Fruit fly (Drosophila melanogaster) whole organism, pupa: ENCODE measurements around the gene Alg11.

Source experiments
- CG10348 ChIP-seq: fragments of 200-800 bp; sonication (Bioruptor generic); IDR thresholded peaks from 2 replicates; pipeline ENCODE4 v1.3.6; 2022; ENCODE audit warnings: missing biosample characterization, missing genetic modification characterization
- CG12605 ChIP-seq: fragments of 200-800 bp; sonication (Bioruptor generic); IDR thresholded peaks from 2 replicates; pipeline ENCODE4 v1.3.6; 2022; ENCODE audit warnings: missing biosample characterization, missing genetic modification characterization
- CG13204 ChIP-seq: fragments of 200-800 bp; sonication (Bioruptor generic); optimal IDR thresholded peaks from 2 replicates; lab custom pipeline; 2018; ENCODE audit warnings: missing biosample characterization, mild to moderate bottlenecking, missing genetic modification characterization, moderate library complexity
- CG14655 ChIP-seq: fragments of 200-800 bp; sonication (Bioruptor generic); optimal IDR thresholded peaks from 3 replicates; lab custom pipeline; 2017; ENCODE audit warnings: mild to moderate bottlenecking, missing biosample characterization, missing genetic modification reagents, missing genetic modification characterization
- CG15710 ChIP-seq: fragments of 200-800 bp; sonication (Bioruptor generic); optimal IDR thresholded peaks from 2 replicates; lab custom pipeline; 2018; ENCODE audit warnings: missing biosample characterization, mild to moderate bottlenecking, missing genetic modification characterization, moderate library complexity
- CG17806 ChIP-seq: fragments of 200-800 bp; sonication (Bioruptor generic); optimal IDR thresholded peaks from 2 replicates; lab custom pipeline; 2018; ENCODE audit warnings: missing biosample characterization, mild to moderate bottlenecking, missing genetic modification characterization, moderate library complexity
- CG32121 ChIP-seq: fragments of 200-800 bp; sonication (Bioruptor generic); IDR thresholded peaks from 2 replicates; pipeline ENCODE4 v1.3.6; 2022; ENCODE audit warnings: missing biosample characterization, missing genetic modification characterization
- CG34367 ChIP-seq: fragments of 200-800 bp; sonication (Bioruptor generic); optimal IDR thresholded peaks from 2 replicates; lab custom pipeline; 2018; ENCODE audit warnings: missing biosample characterization, mild to moderate bottlenecking, missing genetic modification characterization
- CG4496 ChIP-seq: fragments of 200-800 bp; sonication (Bioruptor generic); IDR thresholded peaks from 3 replicates; pipeline ENCODE4 v1.3.6; 2022; ENCODE audit warnings: missing biosample characterization, missing genetic modification characterization
- CG8159 ChIP-seq: fragments of 200-800 bp; sonication (Bioruptor generic); optimal IDR thresholded peaks from 3 replicates; lab custom pipeline; 2018; ENCODE audit warnings: missing biosample characterization, mild to moderate bottlenecking, missing genetic modification characterization, moderate library complexity
- CG8301 ChIP-seq: fragments of 200-800 bp; sonication (Bioruptor generic); optimal IDR thresholded peaks from 2 replicates; lab custom pipeline; 2018; ENCODE audit warnings: missing biosample characterization, mild to moderate bottlenecking, missing genetic modification characterization
- CG9948 ChIP-seq: fragments of 200-800 bp; sonication (Bioruptor generic); optimal IDR thresholded peaks from 2 replicates; lab custom pipeline; 2018; ENCODE audit warnings: missing biosample characterization, mild to moderate bottlenecking, missing genetic modification characterization, moderate library complexity
- D1 ChIP-seq: fragments of 200-800 bp; sonication (Bioruptor generic); optimal IDR thresholded peaks from 2 replicates; lab custom pipeline; 2018; ENCODE audit warnings: missing biosample characterization, mild to moderate bottlenecking, missing genetic modification characterization, moderate library complexity
- EcR ChIP-seq: fragments of 200-800 bp; sonication (Bioruptor generic); optimal IDR thresholded peaks from 3 replicates; lab custom pipeline; 2019; ENCODE audit warnings: missing biosample characterization, missing genetic modification characterization, mild to moderate bottlenecking, moderate library complexity, missing genetic modification reagents
- Ets98B ChIP-seq: fragments of 200-800 bp; sonication (Bioruptor generic); IDR thresholded peaks from 2 replicates; pipeline ENCODE4 v1.3.6; 2022; ENCODE audit warnings: missing biosample characterization, missing genetic modification characterization
- Pif1A ChIP-seq: fragments of 200-800 bp; sonication (Bioruptor generic); optimal IDR thresholded peaks from 3 replicates; lab custom pipeline; 2016; ENCODE audit warnings: missing biosample characterization, missing genetic modification characterization
- Pif1B ChIP-seq: fragments of 200-800 bp; sonication (Bioruptor generic); optimal IDR thresholded peaks from 3 replicates; lab custom pipeline; 2016; ENCODE audit warnings: missing biosample characterization, missing genetic modification characterization
- Snoo ChIP-seq: fragments of 200-800 bp; sonication (Bioruptor generic); optimal IDR thresholded peaks from 3 replicates; lab custom pipeline; 2017; ENCODE audit warnings: missing biosample characterization, mild to moderate bottlenecking, missing genetic modification characterization, inconsistent platforms
- fd96Ca ChIP-seq: fragments of 200-800 bp; sonication (Bioruptor generic); IDR thresholded peaks from 3 replicates; pipeline ENCODE4 v1.3.6; 2022; ENCODE audit warnings: missing biosample characterization, missing genetic modification characterization
- gl ChIP-seq: fragments of 200-800 bp; sonication (Bioruptor generic); optimal IDR thresholded peaks from 2 replicates; lab custom pipeline; 2018; ENCODE audit warnings: missing biosample characterization, mild to moderate bottlenecking, missing genetic modification characterization
- rn ChIP-seq: fragments of 200-800 bp; sonication (Bioruptor generic); IDR thresholded peaks from 2 replicates; pipeline ENCODE4 v1.3.6; 2022; ENCODE audit warnings: missing biosample characterization, missing genetic modification characterization

Alg11 gene

dm6 chr3L:21625547-21625946 lies at the start of gene Alg11, which contains the start of gene CG7166:
TSS of gene Alg11 (plus strand) at chr3L:21625806.
TSS of gene CG7166 (minus strand) at chr3L:21625647.
- TF ChIP-seq CG15710 (tag; lab: Kevin White, UChicago) (no peak), fd96Ca (no peak), CG10348 (no peak), CG34367 (tag; lab: Kevin White, UChicago) (no peak), EcR (no peak), CG13204 (no peak), Pif1B (GFP tag; lab: Kevin White, UChicago) (no peak), Ets98B (no peak), CG8159 (tag; lab: Kevin White, UChicago) (no peak), Pif1A (GFP tag; lab: Kevin White, UChicago) (no peak), D1 (tag; lab: Kevin White, UChicago) (no peak), CG14655 (no peak)

DNA sequence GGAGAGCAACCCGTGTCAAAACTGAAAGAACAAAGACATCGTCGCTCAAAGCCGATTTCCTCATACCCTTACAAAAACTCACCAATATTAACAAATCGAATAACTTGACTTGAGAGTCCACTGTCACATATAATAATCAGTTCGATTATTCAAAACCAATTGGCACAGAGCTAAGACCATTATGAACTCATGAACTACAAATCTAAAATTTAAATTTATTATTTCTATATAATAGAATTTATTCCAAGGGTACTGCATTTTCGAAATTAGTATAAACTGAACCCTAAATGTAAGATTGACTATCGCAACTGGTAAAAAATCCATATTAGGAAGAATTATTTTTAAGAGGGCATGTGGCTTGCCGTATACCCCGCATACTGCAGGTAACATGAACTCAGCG lies 43.6 kb upstream of the Alg11 start:
- TF ChIP-seq gl (tag; lab: Kevin White, UChicago) (no peak), CG10348 (no peak), CG34367 (tag; lab: Kevin White, UChicago) (no peak), fd96Ca (no peak), rn (no peak), CG32121 (no peak), Pif1B (GFP tag; lab: Kevin White, UChicago) (peak; percentile 31), CG15710 (tag; lab: Kevin White, UChicago) (peak; percentile 35), CG13204 (no peak), Snoo (tag; lab: Kevin White, UChicago) (peak; percentile 13), CG9948 (tag; lab: Kevin White, UChicago) (peak; percentile 15), CG4496 (GFP tag; lab: Robert Waterston, UW) (no peak), Pif1A (GFP tag; lab: Kevin White, UChicago) (no peak), CG8159 (tag; lab: Kevin White, UChicago) (peak; percentile 50), CG8301 (tag; lab: Kevin White, UChicago) (no peak), EcR (no peak), CG14655 (no peak), D1 (tag; lab: Kevin White, UChicago) (no peak), Ets98B (no peak), CG12605 (GFP tag; lab: Robert Waterston, UW) (no peak), CG17806 (tag; lab: Kevin White, UChicago) (no peak)

dm6 chr3L:21584683-21585082 lies 40.9 kb upstream of the Alg11 start:
- no peak for TF ChIP-seq CG4496 (GFP tag; lab: Robert Waterston, UW)
- TF ChIP-seq CG17806 (tag; lab: Kevin White, UChicago): no peak
- TF ChIP-seq Ets98B: no peak
- TF ChIP-seq CG15710 (tag; lab: Kevin White, UChicago): no peak
- TF ChIP-seq Snoo (tag; lab: Kevin White, UChicago): no peak
- no peak for TF ChIP-seq CG8159 (tag; lab: Kevin White, UChicago)
- peak; percentile 56 for TF ChIP-seq CG13204
- no peak for TF ChIP-seq CG9948 (tag; lab: Kevin White, UChicago)
- TF ChIP-seq CG10348: no peak
- TF ChIP-seq CG12605 (GFP tag; lab: Robert Waterston, UW): 0 out of 2 replicates have a peak, but pooled peaks have one; percentile 24
- no peak for TF ChIP-seq CG14655
- no peak for TF ChIP-seq fd96Ca
- no peak for TF ChIP-seq Pif1B (GFP tag; lab: Kevin White, UChicago)
- no peak for TF ChIP-seq EcR
- no peak for TF ChIP-seq D1 (tag; lab: Kevin White, UChicago)
- TF ChIP-seq CG34367 (tag; lab: Kevin White, UChicago): no peak
- TF ChIP-seq CG32121: no peak

DNA sequence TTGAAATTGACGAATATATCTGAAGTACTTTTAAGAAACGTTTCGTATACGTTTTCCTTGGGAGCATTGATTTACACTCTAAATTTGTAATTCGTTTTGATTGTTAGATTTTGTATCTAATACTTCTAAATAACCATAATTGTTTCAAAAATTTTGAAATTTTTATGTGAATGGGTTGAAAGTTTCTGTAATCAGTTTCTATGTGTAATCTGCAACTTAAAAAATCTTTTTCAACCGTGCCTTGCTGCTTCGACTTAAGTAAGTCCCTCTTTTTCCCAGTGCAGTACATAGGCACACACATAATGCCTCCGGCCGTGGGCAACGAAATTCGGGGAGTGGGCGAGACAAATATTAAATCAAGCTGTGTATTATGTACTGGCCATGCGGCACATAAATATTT lies 40.2 kb upstream of the Alg11 start:
- TF ChIP-seq CG12605 (GFP tag; lab: Robert Waterston, UW) (no peak), CG17806 (tag; lab: Kevin White, UChicago) (no peak), D1 (tag; lab: Kevin White, UChicago) (no peak), Ets98B (no peak), CG14655 (no peak), CG4496 (GFP tag; lab: Robert Waterston, UW) (no peak), Pif1A (GFP tag; lab: Kevin White, UChicago) (no peak), CG10348 (no peak), rn (no peak), Pif1B (GFP tag; lab: Kevin White, UChicago) (no peak), EcR (no peak), CG8301 (tag; lab: Kevin White, UChicago) (no peak)
- TF ChIP-seq, all 21 proteins: peak for 0

- TF ChIP-seq rn (no peak), Ets98B (no peak)
These were observed 39.1 kb upstream of the Alg11 start, which contains the start of gene TfAP-2 for dm6 chr3L:21586528-21586927. TSS of gene TfAP-2 (plus strand) at chr3L:21586828.

DNA sequence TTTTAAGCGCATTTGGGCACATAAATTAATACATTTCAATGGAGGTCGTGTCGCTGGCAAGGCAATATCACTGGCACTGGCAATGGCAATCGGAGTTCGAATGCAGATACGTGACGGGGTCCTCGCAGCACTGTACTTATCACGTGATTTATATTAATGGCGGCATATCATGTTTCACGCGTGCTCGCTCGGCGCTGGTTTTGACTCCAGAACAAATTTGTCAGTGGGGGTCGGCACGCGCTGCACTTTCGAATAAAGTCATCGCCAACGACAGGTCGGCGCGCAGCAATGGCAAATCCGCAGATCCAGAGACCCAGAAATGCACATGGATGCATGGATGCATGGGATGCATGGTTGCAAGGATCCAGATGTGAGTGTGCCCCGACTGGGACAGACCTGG lies 34.4 kb upstream of the Alg11 start:
- no peak for TF ChIP-seq CG12605 (GFP tag; lab: Robert Waterston, UW)
- TF ChIP-seq, all 21 proteins: peak for 0

dm6 chr3L:21594408-21594807 lies 31.2 kb upstream of the Alg11 start:
- no peak for TF ChIP-seq CG32121
- TF ChIP-seq CG15710 (tag; lab: Kevin White, UChicago): peak; percentile 52
- no peak for TF ChIP-seq EcR
- TF ChIP-seq CG4496 (GFP tag; lab: Robert Waterston, UW): peak; percentile 65; the same call in 1 of the 3 replicates
- TF ChIP-seq CG17806 (tag; lab: Kevin White, UChicago): peak; percentile 58
- peak; percentile 20 for TF ChIP-seq Pif1B (GFP tag; lab: Kevin White, UChicago)
- TF ChIP-seq gl (tag; lab: Kevin White, UChicago): peak; percentile 32
- TF ChIP-seq CG34367 (tag; lab: Kevin White, UChicago): peak; percentile 29
- no peak for TF ChIP-seq D1 (tag; lab: Kevin White, UChicago)
- TF ChIP-seq Snoo (tag; lab: Kevin White, UChicago): peak; percentile 35
- peak; percentile 30 for TF ChIP-seq CG8301 (tag; lab: Kevin White, UChicago)
- no peak for TF ChIP-seq CG12605 (GFP tag; lab: Robert Waterston, UW)
- TF ChIP-seq rn: no peak
- TF ChIP-seq CG8159 (tag; lab: Kevin White, UChicago): peak; percentile 59
- no peak for TF ChIP-seq CG10348
- TF ChIP-seq CG9948 (tag; lab: Kevin White, UChicago): peak; percentile 54
- TF ChIP-seq CG13204: peak; percentile 33
- no peak for TF ChIP-seq Ets98B
- TF ChIP-seq Pif1A (GFP tag; lab: Kevin White, UChicago): peak; percentile 40
- TF ChIP-seq fd96Ca: no peak
- peak; percentile 52 for TF ChIP-seq CG14655
